Worm (Caenorhabditis elegans): ENCODE measurements around the gene snf-10.

- no peak for TF ChIP-seq him-1 (tag; optimal IDR thresholded peaks at IDR 0.05)
- TF ChIP-seq dao-5 (tag; optimal IDR thresholded peaks at IDR 0.05), result no peak
Measured at ce11 chrV:10423511-10423910, 17.1 kb downstream of the snf-10 start.
